Fruit fly (Drosophila melanogaster) whole organism, adult: Measurements from ENCODE around the gene Usp14.

ENCODE experiments used
- CG14711 ChIP-seq: fragments of 200-800 bp; sonication (Bioruptor generic); optimal IDR thresholded peaks from 2 replicates; lab custom pipeline; 2018; ENCODE audit warnings: missing biosample characterization, mild to moderate bottlenecking, missing genetic modification characterization, moderate library complexity
- CG1620 ChIP-seq: fragments of 200-800 bp; sonication (Bioruptor generic); optimal IDR thresholded peaks from 2 replicates; lab custom pipeline; 2016; ENCODE audit warnings: missing biosample characterization, missing genetic modification characterization
- Hr96 ChIP-seq: fragments of 200-800 bp; sonication (Bioruptor generic); optimal IDR thresholded peaks from 2 replicates; lab custom pipeline; 2016; ENCODE audit warnings: missing biosample characterization, missing genetic modification characterization
- cic ChIP-seq: fragments of 200-800 bp; sonication (Bioruptor generic); optimal IDR thresholded peaks from 2 replicates; lab custom pipeline; 2017; ENCODE audit warnings: missing biosample characterization, mild to moderate bottlenecking, missing genetic modification characterization, moderate library complexity
- cnc ChIP-seq, 2 experiments: fragments of >200 bp; optimal IDR thresholded peaks; 2 replicates each; lab custom pipeline; 2017
- ovo ChIP-seq: fragments of 200-800 bp; sonication (Bioruptor generic); optimal IDR thresholded peaks from 2 replicates; lab custom pipeline; 2016; ENCODE audit warnings: missing biosample characterization, missing genetic modification characterization

dm6 chr2L:10322773-10323487 lies 8.7 kb upstream of the Usp14 start, which contains the start of gene CG5381:
- no peak for TF ChIP-seq CG1620 (GFP tag; lab: Kevin White, UChicago)
- TF ChIP-seq ovo (GFP tag; lab: Kevin White, UChicago) = no peak
- no peak for TF ChIP-seq CG14711 (tag; lab: Kevin White, UChicago)
- TF ChIP-seq cic = no peak
- TF ChIP-seq Hr96 (GFP tag; lab: Kevin White, UChicago) = no peak
- TF ChIP-seq cnc (optimal IDR thresholded peaks at IDR 0.05; lab: Kevin White, UChicago) = no peak
